Worm (Caenorhabditis elegans) whole organism, L2 larva: ENCODE measurements around the gene tmem-258.

ENCODE experiments used
- R02D3.7 ChIP-seq: fragments of 150-350 bp; optimal IDR thresholded peaks from 2 replicates; lab custom pipeline; 2014; ENCODE audit warnings: missing biosample characterization, missing genetic modification characterization
- alr-1 ChIP-seq: fragments of 150-350 bp; optimal IDR thresholded peaks from 2 replicates; lab custom pipeline; 2014; ENCODE audit warnings: missing biosample characterization, missing genetic modification characterization
- aly-2 ChIP-seq: fragments of 150-350 bp; optimal IDR thresholded peaks from 2 replicates; lab custom pipeline; 2014; ENCODE audit warnings: missing biosample characterization, missing genetic modification characterization
- ama-1 ChIP-seq: fragments of 150-350 bp; optimal IDR thresholded peaks from 2 replicates; lab custom pipeline; 2018; ENCODE audit warnings: inconsistent platforms
- elt-1 ChIP-seq: fragments of 150-350 bp; optimal IDR thresholded peaks from 2 replicates; lab custom pipeline; 2014; ENCODE audit warnings: missing biosample characterization, missing genetic modification characterization
- elt-3 ChIP-seq: sonication (generic microtip); optimal IDR thresholded peaks from 2 replicates; lab custom pipeline; 2017; ENCODE audit warnings: missing biosample characterization, missing genetic modification characterization
- nhr-11 ChIP-seq: fragments of 150-350 bp; optimal IDR thresholded peaks from 2 replicates; lab custom pipeline; 2014; ENCODE audit warnings: missing biosample characterization, missing genetic modification characterization
- nhr-6 ChIP-seq: fragments of 150-350 bp; optimal IDR thresholded peaks from 2 replicates; lab custom pipeline; 2014; ENCODE audit warnings: missing biosample characterization, missing genetic modification characterization
- snpc-4 ChIP-seq: fragments of 150-350 bp; optimal IDR thresholded peaks from 2 replicates; lab custom pipeline; 2014; ENCODE audit warnings: missing biosample characterization, missing genetic modification characterization
- ztf-11 ChIP-seq: sonication (generic microtip); optimal IDR thresholded peaks from 2 replicates; lab custom pipeline; 2017; ENCODE audit warnings: missing biosample characterization, missing genetic modification characterization
- ztf-4 ChIP-seq: fragments of 150-350 bp; optimal IDR thresholded peaks from 2 replicates; lab custom pipeline; 2014; ENCODE audit warnings: missing biosample characterization, missing genetic modification characterization

- no peak for TF ChIP-seq ama-1
- TF ChIP-seq ztf-11 (tag; lab: Kevin White, UChicago), result no peak
- no peak for TF ChIP-seq ztf-4
- no peak for TF ChIP-seq alr-1 (tag; lab: Kevin White, UChicago)
- no peak for TF ChIP-seq snpc-4 (tag; lab: Kevin White, UChicago)
- no peak for TF ChIP-seq R02D3.7 (tag; lab: Kevin White, UChicago)
- no peak for TF ChIP-seq elt-3 (tag; lab: Kevin White, UChicago)
- TF ChIP-seq nhr-6 (tag; lab: Kevin White, UChicago), result no peak
- no peak for TF ChIP-seq nhr-11 (tag; lab: Kevin White, UChicago)
- TF ChIP-seq aly-2 (tag; lab: Kevin White, UChicago), result no peak
- no peak for TF ChIP-seq elt-1 (tag; lab: Kevin White, UChicago)
Observed at ce11 chrV:7022981-7023380, 40.0 kb upstream of the tmem-258 start.
